Fruit fly (Drosophila melanogaster) whole organism, embryonic: ENCODE data around the gene CG5139.

Source experiments
- Adf1 ChIP-seq: fragments of 200-800 bp; sonication (Bioruptor generic); IDR thresholded peaks from 2 replicates; pipeline ENCODE4 v1.3.6; 2022; ENCODE audit warnings: missing biosample characterization, missing genetic modification characterization
- B-H1 ChIP-seq: fragments of 200-800 bp; sonication (Bioruptor generic); IDR thresholded peaks from 3 replicates; pipeline ENCODE4 v1.3.6; 2022; ENCODE audit warnings: missing biosample characterization, missing genetic modification characterization
- Bgb ChIP-seq: fragments of 200-800 bp; sonication (Bioruptor generic); IDR thresholded peaks from 2 replicates; pipeline ENCODE4 v1.3.6; 2022; ENCODE audit warnings: missing biosample characterization, missing genetic modification characterization; ENCODE audit not compliant: partially characterized antibody
- CG10321 ChIP-seq: fragments of 200-800 bp; sonication (Bioruptor generic); IDR thresholded peaks from 2 replicates; pipeline ENCODE4 v1.3.6; 2022; ENCODE audit warnings: missing biosample characterization, missing genetic modification characterization
- CG10462 ChIP-seq: fragments of 200-800 bp; sonication (Bioruptor generic); optimal IDR thresholded peaks from 2 replicates; lab custom pipeline; 2016; ENCODE audit warnings: missing biosample characterization, missing genetic modification characterization
- CG11456 ChIP-seq: fragments of 200-800 bp; sonication (Bioruptor generic); IDR thresholded peaks from 3 replicates; pipeline ENCODE4 v1.3.6; 2022; ENCODE audit warnings: missing biosample characterization, missing genetic modification characterization
- CG12071 ChIP-seq: fragments of 200-800 bp; sonication (Bioruptor generic); optimal IDR thresholded peaks from 3 replicates; lab custom pipeline; 2018; ENCODE audit warnings: missing biosample characterization, mild to moderate bottlenecking, missing genetic modification characterization
- CG12104 ChIP-seq: fragments of 200-800 bp; sonication (Bioruptor generic); optimal IDR thresholded peaks from 3 replicates; lab custom pipeline; 2016; ENCODE audit warnings: missing biosample characterization, missing genetic modification characterization
- CG12236 ChIP-seq: fragments of 200-800 bp; sonication (Bioruptor generic); optimal IDR thresholded peaks from 2 replicates; lab custom pipeline; 2016; ENCODE audit warnings: missing biosample characterization, missing genetic modification characterization
- CG17568 ChIP-seq: fragments of 200-800 bp; sonication (Bioruptor generic); optimal IDR thresholded peaks from 2 replicates; lab custom pipeline; 2018; ENCODE audit warnings: missing biosample characterization, mild to moderate bottlenecking, missing genetic modification characterization, moderate library complexity
- CG17612 ChIP-seq: fragments of 200-800 bp; sonication (Bioruptor generic); IDR thresholded peaks from 2 replicates; pipeline ENCODE4 v1.3.6; 2022; ENCODE audit warnings: missing biosample characterization, missing genetic modification characterization
- CG2889 ChIP-seq: fragments of 200-800 bp; sonication (Bioruptor generic); IDR thresholded peaks from 3 replicates; pipeline ENCODE4 v1.3.6; 2022; ENCODE audit warnings: missing biosample characterization, missing genetic modification characterization
- CG3065 ChIP-seq: fragments of 200-800 bp; sonication (Bioruptor generic); optimal IDR thresholded peaks from 2 replicates; lab custom pipeline; 2016; ENCODE audit warnings: missing biosample characterization, missing genetic modification characterization
- CG31365 ChIP-seq: fragments of 200-800 bp; sonication (Bioruptor generic); optimal IDR thresholded peaks from 2 replicates; lab custom pipeline; 2018; ENCODE audit warnings: missing biosample characterization, mild to moderate bottlenecking, missing genetic modification characterization
- CG31388 ChIP-seq: fragments of 200-800 bp; sonication (Bioruptor generic); optimal IDR thresholded peaks from 2 replicates; lab custom pipeline; 2016; ENCODE audit warnings: missing biosample characterization, missing genetic modification characterization
- CG5180 ChIP-seq: fragments of 200-800 bp; sonication (Bioruptor generic); optimal IDR thresholded peaks from 3 replicates; lab custom pipeline; 2017; ENCODE audit warnings: missing biosample characterization, missing genetic modification characterization, mild to moderate bottlenecking, moderate library complexity, missing genetic modification reagents
- CG5245 ChIP-seq: fragments of 200-800 bp; sonication (Bioruptor generic); optimal IDR thresholded peaks from 3 replicates; lab custom pipeline; 2016; ENCODE audit warnings: missing biosample characterization, missing genetic modification characterization
- CG6654 ChIP-seq: fragments of 200-800 bp; sonication (Bioruptor generic); optimal IDR thresholded peaks from 2 replicates; lab custom pipeline; 2017; ENCODE audit warnings: missing biosample characterization, mild to moderate bottlenecking, missing genetic modification characterization
- D ChIP-seq, 2 experiments: fragments of 200-800 bp in 1 of 2; fragments of >200 bp in 1 of 2; sonication (Bioruptor generic) in 1 of 2; optimal IDR thresholded peaks; 2 replicates in 1 of 2; 3 replicates in 1 of 2; lab custom pipeline; 2017; ENCODE audit warnings: mild to moderate bottlenecking in 1 of 2, missing biosample characterization in 1 of 2, missing genetic modification characterization in 1 of 2, missing genetic modification reagents in 1 of 2
- Dad ChIP-seq: fragments of 200-800 bp; sonication (Bioruptor generic); optimal IDR thresholded peaks from 3 replicates; lab custom pipeline; 2016; ENCODE audit warnings: missing biosample characterization, missing genetic modification characterization
- Dll ChIP-seq: fragments of 200-800 bp; sonication (Bioruptor generic); IDR thresholded peaks from 4 replicates; pipeline ENCODE4 v1.3.6; 2022; ENCODE audit warnings: missing biosample characterization, missing genetic modification characterization; ENCODE audit not compliant: partially characterized antibody
- E2f1 ChIP-seq: fragments of 200-800 bp; sonication (Bioruptor generic); IDR thresholded peaks from 2 replicates; pipeline ENCODE4 v1.3.6; 2022; ENCODE audit warnings: missing biosample characterization, missing genetic modification characterization
- Ets65A ChIP-seq: fragments of 200-800 bp; sonication (Bioruptor generic); peaks from one replicate; lab custom pipeline; 2016; ENCODE audit warnings: missing biosample characterization, missing genetic modification characterization
- Fer2 ChIP-seq: fragments of 200-800 bp; sonication (Bioruptor generic); optimal IDR thresholded peaks from 2 replicates; lab custom pipeline; 2018; ENCODE audit warnings: missing biosample characterization, mild to moderate bottlenecking, missing genetic modification characterization, moderate library complexity
- HmgZ ChIP-seq: fragments of 200-800 bp; sonication (Bioruptor generic); optimal IDR thresholded peaks from 2 replicates; lab custom pipeline; 2018; ENCODE audit warnings: missing biosample characterization, mild to moderate bottlenecking, missing genetic modification characterization
- Hr51 ChIP-seq, 2 experiments: fragments of 200-800 bp; sonication (Bioruptor generic); optimal IDR thresholded peaks; 2 replicates in 1 of 2; 3 replicates in 1 of 2; lab custom pipeline; 2016 to 2018; ENCODE audit warnings: missing biosample characterization in 2 of 2, missing genetic modification characterization in 2 of 2, mild to moderate bottlenecking in 1 of 2, moderate library complexity in 1 of 2
- Mad ChIP-seq: fragments of 200-800 bp; sonication (Bioruptor generic); optimal IDR thresholded peaks from 2 replicates; lab custom pipeline; 2016; ENCODE audit warnings: missing biosample characterization, missing genetic modification characterization
- NC2β ChIP-seq: fragments of 200-800 bp; sonication (Bioruptor generic); optimal IDR thresholded peaks from 2 replicates; lab custom pipeline; 2016; ENCODE audit warnings: missing biosample characterization, missing genetic modification characterization
- Oaz ChIP-seq: fragments of 200-800 bp; sonication (Bioruptor generic); IDR thresholded peaks from 2 replicates; pipeline ENCODE4 v1.3.6; 2022; ENCODE audit warnings: missing biosample characterization, missing genetic modification characterization
- Optix ChIP-seq: fragments of 200-800 bp; sonication (Bioruptor generic); IDR thresholded peaks from 3 replicates; pipeline ENCODE4 v1.3.6; 2022; ENCODE audit warnings: missing biosample characterization, missing genetic modification characterization
- Sox102F ChIP-seq: fragments of 200-800 bp; sonication (Bioruptor generic); optimal IDR thresholded peaks from 2 replicates; lab custom pipeline; 2018; ENCODE audit warnings: missing biosample characterization, mild to moderate bottlenecking, missing genetic modification characterization, moderate library complexity
- Ssrp ChIP-seq: fragments of 200-800 bp; sonication (Bioruptor generic); optimal IDR thresholded peaks from 2 replicates; lab custom pipeline; 2018; ENCODE audit warnings: missing biosample characterization, mild to moderate bottlenecking, missing genetic modification characterization, moderate library complexity
- ap ChIP-seq: fragments of 200-800 bp; sonication (Bioruptor generic); IDR thresholded peaks from 2 replicates; pipeline ENCODE4 v1.3.6; 2022; ENCODE audit warnings: missing biosample characterization, missing genetic modification characterization
- ara ChIP-seq: fragments of 200-800 bp; sonication (Bioruptor generic); IDR thresholded peaks from 2 replicates; pipeline ENCODE4 v1.3.6; 2022; ENCODE audit warnings: missing biosample characterization, missing genetic modification characterization
- bigmax ChIP-seq: fragments of 200-800 bp; sonication (Bioruptor generic); optimal IDR thresholded peaks from 2 replicates; lab custom pipeline; 2018; ENCODE audit warnings: missing biosample characterization, mild to moderate bottlenecking, missing genetic modification characterization
- bsh ChIP-seq, 2 experiments: fragments of 200-800 bp; sonication (Bioruptor generic); optimal IDR thresholded peaks; 2 replicates each; lab custom pipeline; 2017 to 2018; ENCODE audit warnings: mild to moderate bottlenecking in 2 of 2, missing biosample characterization in 2 of 2, missing genetic modification characterization in 2 of 2, moderate library complexity in 1 of 2
- caup ChIP-seq: fragments of 200-800 bp; sonication (Bioruptor generic); optimal IDR thresholded peaks from 3 replicates; lab custom pipeline; 2017; ENCODE audit warnings: missing biosample characterization, mild to moderate bottlenecking, missing genetic modification characterization, moderate library complexity; ENCODE audit not compliant: severe bottlenecking
- dati ChIP-seq: fragments of 200-800 bp; sonication (Bioruptor generic); IDR thresholded peaks from 2 replicates; pipeline ENCODE4 v1.3.6; 2022; ENCODE audit warnings: missing biosample characterization, missing genetic modification characterization
- dmrt11E ChIP-seq: fragments of 200-800 bp; sonication (Bioruptor generic); optimal IDR thresholded peaks from 3 replicates; lab custom pipeline; 2018; ENCODE audit warnings: missing biosample characterization, mild to moderate bottlenecking, missing genetic modification characterization, moderate library complexity
- ewg ChIP-seq: fragments of 200-800 bp; sonication (Bioruptor generic); optimal IDR thresholded peaks from 3 replicates; lab custom pipeline; 2017; ENCODE audit warnings: mild to moderate bottlenecking, missing biosample characterization, missing genetic modification reagents, missing genetic modification characterization
- fd102C ChIP-seq: fragments of 200-800 bp; sonication (Bioruptor generic); optimal IDR thresholded peaks from 2 replicates; lab custom pipeline; 2018; ENCODE audit warnings: missing biosample characterization, mild to moderate bottlenecking, missing genetic modification characterization, moderate library complexity
- fru ChIP-seq: fragments of >200 bp; optimal IDR thresholded peaks from 2 replicates; lab custom pipeline; 2017
- ftz-f1 ChIP-seq: fragments of 200-800 bp; sonication (Bioruptor generic); optimal IDR thresholded peaks from 2 replicates; lab custom pipeline; 2016; ENCODE audit warnings: missing biosample characterization, missing genetic modification characterization
- h ChIP-seq: fragments of >200 bp; optimal IDR thresholded peaks from 2 replicates; lab custom pipeline; 2017
- hth ChIP-seq: fragments of >200 bp; optimal IDR thresholded peaks from 2 replicates; lab custom pipeline; 2017; ENCODE audit warnings: inconsistent platforms
- knrl ChIP-seq: fragments of 200-800 bp; sonication (Bioruptor generic); IDR thresholded peaks from 3 replicates; pipeline ENCODE4 v1.3.6; 2022; ENCODE audit warnings: missing biosample characterization, missing genetic modification characterization; ENCODE audit not compliant: partially characterized antibody
- lmd ChIP-seq: fragments of 200-800 bp; sonication (Bioruptor generic); IDR thresholded peaks from 2 replicates; pipeline ENCODE4 v1.3.6; 2022; ENCODE audit warnings: missing biosample characterization, missing genetic modification characterization
- pho ChIP-seq: fragments of 200-800 bp; sonication (Bioruptor generic); optimal IDR thresholded peaks from 2 replicates; lab custom pipeline; 2016; ENCODE audit warnings: missing biosample characterization, missing genetic modification characterization
- psq ChIP-seq: fragments of 200-800 bp; sonication (Bioruptor generic); optimal IDR thresholded peaks from 2 replicates; lab custom pipeline; 2017; ENCODE audit warnings: missing biosample characterization, missing genetic modification characterization
- trh ChIP-seq: fragments of 200-800 bp; sonication (Bioruptor generic); optimal IDR thresholded peaks from 2 replicates; lab custom pipeline; 2016; ENCODE audit warnings: missing biosample characterization, missing genetic modification characterization
- usp ChIP-seq: fragments of >200 bp; optimal IDR thresholded peaks from 2 replicates; lab custom pipeline; 2017; ENCODE audit warnings: missing biosample characterization, missing genetic modification characterization
- zf30C ChIP-seq: fragments of 200-800 bp; sonication (Bioruptor generic); optimal IDR thresholded peaks from 3 replicates; lab custom pipeline; 2018; ENCODE audit warnings: missing biosample characterization, mild to moderate bottlenecking, missing genetic modification characterization

CG5139 gene

dm6 chr2L:1214465-1214864 lies 15.4 kb upstream of the CG5139 start (continued):
- TF ChIP-seq CG31388 (GFP tag; lab: Kevin White, UChicago), result no peak
- TF ChIP-seq fru (lab: Kevin White, UChicago), result no peak
- TF ChIP-seq D (optimal IDR thresholded peaks at IDR 0.05; lab: Kevin White, UChicago), result no peak
- peak; percentile 7 for TF ChIP-seq D (GFP tag; optimal IDR thresholded peaks at IDR 0.05; lab: Kevin White, UChicago)
- no peak; the same call in 1 of the 2 replicates for TF ChIP-seq Oaz (GFP tag; lab: Robert Waterston, UW)
- peak; percentile 62 for TF ChIP-seq Sox102F (GFP tag; lab: Kevin White, UChicago)
- no peak for TF ChIP-seq CG3065
- no peak for TF ChIP-seq Bgb (GFP tag; lab: Robert Waterston, UW)
- TF ChIP-seq knrl (GFP tag; lab: Robert Waterston, UW), result no peak
- no peak; the same call in 1 of the 2 replicates for TF ChIP-seq ara
- no peak for TF ChIP-seq fd102C (GFP tag; lab: Kevin White, UChicago)
- no peak for TF ChIP-seq CG5180 (GFP tag; lab: Kevin White, UChicago)
- TF ChIP-seq Hr51 (GFP tag; optimal IDR thresholded peaks at IDR 0.05; lab: Kevin White, UChicago), result peak in 1 of 2 experiments; percentile 50
- no peak for TF ChIP-seq Mad
- TF ChIP-seq CG10462 (GFP tag; lab: Kevin White, UChicago), result peak; percentile 1
- peak; percentile 4 for TF ChIP-seq trh
- no peak for TF ChIP-seq CG12071 (GFP tag; lab: Kevin White, UChicago)
- TF ChIP-seq bsh (GFP tag; optimal IDR thresholded peaks at IDR 0.05; lab: Kevin White, UChicago), result peak in 1 of 2 experiments; percentile 63
- TF ChIP-seq h (lab: Kevin White, UChicago), result no peak
- TF ChIP-seq CG5245 (GFP tag; lab: Kevin White, UChicago), result no peak
- 0 out of 3 replicates have a peak, but pooled peaks have one; percentile 44 for TF ChIP-seq CG2889
- no peak for TF ChIP-seq CG17568 (GFP tag; lab: Kevin White, UChicago)
- TF ChIP-seq CG12104, result no peak
- no peak for TF ChIP-seq pho
- TF ChIP-seq CG10321, result no peak
- TF ChIP-seq NC2β (GFP tag; lab: Kevin White, UChicago), result no peak
- TF ChIP-seq zf30C (GFP tag; lab: Kevin White, UChicago), result no peak
- TF ChIP-seq ewg (GFP tag; lab: Kevin White, UChicago), result peak; percentile 46
- no peak for TF ChIP-seq CG17612 (GFP tag; lab: Robert Waterston, UW)
- 0 out of 2 replicates have a peak, but pooled peaks have one; percentile 37 for TF ChIP-seq ap (GFP tag; lab: Robert Waterston, UW)
- TF ChIP-seq Adf1, result no peak
- no peak for TF ChIP-seq psq (GFP tag; lab: Kevin White, UChicago)
- TF ChIP-seq dmrt11E (tag; lab: Kevin White, UChicago), result peak; percentile 34
- peak; percentile 57 for TF ChIP-seq B-H1 (GFP tag; lab: Robert Waterston, UW)
- no peak for TF ChIP-seq Fer2
- no peak for TF ChIP-seq Dad (GFP tag; lab: Kevin White, UChicago)
- TF ChIP-seq lmd, result peak; percentile 45; the same call in 1 of the 2 replicates
- no peak for TF ChIP-seq hth
- TF ChIP-seq usp (GFP tag; lab: Kevin White, UChicago), result no peak
- peak; percentile 46; the same call in 1 of the 3 replicates for TF ChIP-seq Optix (GFP tag; lab: Robert Waterston, UW)
- TF ChIP-seq CG6654 (GFP tag; lab: Kevin White, UChicago), result no peak
- peak; percentile 19 for TF ChIP-seq Ssrp (tag; lab: Kevin White, UChicago)
- no peak for TF ChIP-seq CG11456
- no peak for TF ChIP-seq ftz-f1
- peak; percentile 92 for TF ChIP-seq Ets65A (GFP tag; lab: Kevin White, UChicago)
- no peak for TF ChIP-seq CG31365 (tag; lab: Kevin White, UChicago)
- no peak for TF ChIP-seq bigmax (GFP tag; lab: Kevin White, UChicago)
- no peak for TF ChIP-seq caup (GFP tag; lab: Kevin White, UChicago)
- TF ChIP-seq CG12236 (GFP tag; lab: Kevin White, UChicago), result no peak
- no peak for TF ChIP-seq dati (GFP tag; lab: Robert Waterston, UW)
- no peak for TF ChIP-seq Dll (GFP tag; lab: Robert Waterston, UW)
- peak; percentile 10 for TF ChIP-seq HmgZ (tag; lab: Kevin White, UChicago)
- TF ChIP-seq E2f1 (GFP tag; lab: Robert Waterston, UW), result peak; percentile 50; the same call in 1 of the 2 replicates
